Fruit fly (Drosophila melanogaster) whole organism, embryonic: Measurements from ENCODE around the gene Ugt305A1.

Experiments
- CG10147 ChIP-seq: fragments of 200-800 bp; sonication (Bioruptor generic); optimal IDR thresholded peaks from 2 replicates; lab custom pipeline; 2019; ENCODE audit warnings: missing biosample characterization, mild to moderate bottlenecking, missing genetic modification characterization, moderate library complexity
- CG12071 ChIP-seq: fragments of 200-800 bp; sonication (Bioruptor generic); optimal IDR thresholded peaks from 3 replicates; lab custom pipeline; 2018; ENCODE audit warnings: missing biosample characterization, mild to moderate bottlenecking, missing genetic modification characterization
- CG6254 ChIP-seq: fragments of 200-800 bp; sonication (Bioruptor generic); optimal IDR thresholded peaks from 3 replicates; lab custom pipeline; 2017; ENCODE audit warnings: mild to moderate bottlenecking, missing biosample characterization, missing genetic modification reagents, missing genetic modification characterization
- YL-1 ChIP-seq: fragments of 200-800 bp; sonication (Bioruptor generic); optimal IDR thresholded peaks from 3 replicates; lab custom pipeline; 2017; ENCODE audit warnings: missing biosample characterization, mild to moderate bottlenecking, missing genetic modification characterization
- lmd ChIP-seq: fragments of 200-800 bp; sonication (Bioruptor generic); IDR thresholded peaks from 2 replicates; pipeline ENCODE4 v1.3.6; 2022; ENCODE audit warnings: missing biosample characterization, missing genetic modification characterization
- odd ChIP-seq: fragments of 200-800 bp; sonication (Bioruptor generic); optimal IDR thresholded peaks from 2 replicates; lab custom pipeline; 2017; ENCODE audit warnings: missing biosample characterization, mild to moderate bottlenecking, missing genetic modification characterization
- slou ChIP-seq: fragments of 200-800 bp; sonication (Bioruptor generic); optimal IDR thresholded peaks from 3 replicates; lab custom pipeline; 2016; ENCODE audit warnings: missing biosample characterization, missing genetic modification characterization

DNA sequence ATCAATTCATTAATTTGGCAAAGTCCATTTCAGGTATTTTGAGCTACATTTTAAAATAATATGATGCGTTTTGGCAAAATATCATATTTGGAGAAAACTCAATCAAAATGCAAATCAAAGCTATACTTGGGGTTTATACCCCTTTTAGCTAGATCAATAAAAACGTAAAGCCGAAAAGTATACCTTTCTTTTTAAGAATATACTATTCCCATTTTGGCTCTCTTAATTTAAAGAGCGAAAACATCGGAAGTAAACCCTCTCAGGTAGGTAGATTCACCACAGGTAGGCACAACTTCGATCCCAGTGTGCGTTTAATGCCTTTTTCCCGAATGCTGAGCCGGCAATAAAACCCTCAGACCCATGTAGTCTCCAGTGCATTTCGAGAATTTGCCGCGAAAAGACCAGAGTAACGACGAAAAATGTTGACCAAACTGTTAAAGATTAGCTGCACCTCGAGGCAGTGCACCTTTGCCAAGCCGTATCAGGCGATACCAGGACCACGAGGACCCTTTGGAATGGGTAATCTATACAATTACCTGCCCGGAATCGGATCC is 2.4 kb downstream of the Ugt305A1 start, which contains the start of gene dib:
- TF ChIP-seq CG12071 (GFP tag; lab: Kevin White, UChicago) (no peak), lmd (no peak), odd (GFP tag; lab: Kevin White, UChicago) (no peak), CG6254 (no peak), CG10147 (GFP tag; lab: Kevin White, UChicago) (no peak), YL-1 (GFP tag; lab: Kevin White, UChicago) (no peak), slou (GFP tag; lab: Kevin White, UChicago) (no peak)
